Fruit fly (Drosophila melanogaster): Measurements from ENCODE around the gene CG11357.
A peak's percentile ranks its signal among the peaks of the same experiment; 100 is the strongest.

The CG11357 gene

dm6 chr3L:4521809-4522208, 20.0 kb upstream of the CG11357 start (continued):
- peak; percentile 61; the same call in 2 of the 3 replicates for TF ChIP-seq CG11695 (GFP tag; IDR thresholded peaks at IDR 0.05)
- TF ChIP-seq CG34376 (GFP tag; optimal IDR thresholded peaks at IDR 0.05): no peak
- peak; percentile 59 for TF ChIP-seq HHEX (GFP tag; optimal IDR thresholded peaks at IDR 0.05)
- TF ChIP-seq CG7556 (GFP tag; optimal IDR thresholded peaks at IDR 0.05): peak; percentile 15
- no peak for TF ChIP-seq pan (optimal IDR thresholded peaks at IDR 0.05)
- peak in 1 of 2 experiments; percentile 25 for TF ChIP-seq pan (GFP tag; optimal IDR thresholded peaks at IDR 0.05 in 1 of 2, IDR thresholded peaks at IDR 0.05 in 1 of 2)
- TF ChIP-seq NFAT (GFP tag; IDR thresholded peaks at IDR 0.05): peak; percentile 39; the same call in 1 of the 2 replicates
- peak; percentile 47 for TF ChIP-seq odd (GFP tag; optimal IDR thresholded peaks at IDR 0.05)
- no peak for TF ChIP-seq CG16779 (GFP tag; IDR thresholded peaks at IDR 0.05)
- no peak for TF ChIP-seq jing (GFP tag; optimal IDR thresholded peaks at IDR 0.05)
- peak; percentile 77 for TF ChIP-seq Atf6 (GFP tag; IDR thresholded peaks at IDR 0.05)
- no peak for TF ChIP-seq ash1 (GFP tag; optimal IDR thresholded peaks at IDR 0.05)
- peak; percentile 30 for TF ChIP-seq CG13894 (tag; optimal IDR thresholded peaks at IDR 0.05)
- peak; percentile 29; the same call in 1 of the 2 replicates for TF ChIP-seq Awh (GFP tag; IDR thresholded peaks at IDR 0.05)
- no peak for TF ChIP-seq NC2α (GFP tag; optimal IDR thresholded peaks at IDR 0.05)
- TF ChIP-seq nau (GFP tag; optimal IDR thresholded peaks at IDR 0.05): peak; percentile 47
- no peak for TF ChIP-seq CG1024 (GFP tag; IDR thresholded peaks at IDR 0.05)
- TF ChIP-seq Ets65A (GFP tag): no peak
- peak; percentile 62 for TF ChIP-seq CG2678 (tag; optimal IDR thresholded peaks at IDR 0.05)
- TF ChIP-seq hbn (GFP tag; IDR thresholded peaks at IDR 0.05; ENCODE audit: partially characterized antibody): no peak
- peak; percentile 19 for TF ChIP-seq grau (tag; optimal IDR thresholded peaks at IDR 0.05)
- TF ChIP-seq Eip74EF (GFP tag; optimal IDR thresholded peaks at IDR 0.05): peak in 1 of 2 experiments; percentile 28
- peak; percentile 15 for TF ChIP-seq Vsx1 (GFP tag; optimal IDR thresholded peaks at IDR 0.05)
- peak; percentile 60 for TF ChIP-seq CG15514 (GFP tag; optimal IDR thresholded peaks at IDR 0.05)
- TF ChIP-seq CG12659 (GFP tag; optimal IDR thresholded peaks at IDR 0.05): peak; percentile 4
- TF ChIP-seq CG4328 (GFP tag; optimal IDR thresholded peaks at IDR 0.05): peak; percentile 14
- peak; percentile 15; the same call in 1 of the 2 replicates for TF ChIP-seq CG14667 (GFP tag; IDR thresholded peaks at IDR 0.05)
- TF ChIP-seq unpg (GFP tag; optimal IDR thresholded peaks at IDR 0.05): peak; percentile 21
- no peak for TF ChIP-seq maf-S (GFP tag; optimal IDR thresholded peaks at IDR 0.05)
- no peak for TF ChIP-seq dmrt11E (tag; optimal IDR thresholded peaks at IDR 0.05)
- TF ChIP-seq cad (GFP tag; optimal IDR thresholded peaks at IDR 0.05): no peak
- peak; percentile 26 for TF ChIP-seq CG9817 (tag; optimal IDR thresholded peaks at IDR 0.05)
- TF ChIP-seq onecut (GFP tag; IDR thresholded peaks at IDR 0.05): peak; percentile 41
- TF ChIP-seq tgo (GFP tag; IDR thresholded peaks at IDR 0.05): peak; percentile 26; the same call in 1 of the 3 replicates
- peak; percentile 3 for TF ChIP-seq CG18619 (GFP tag; optimal IDR thresholded peaks at IDR 0.05)
- peak; percentile 41 for TF ChIP-seq CG6683 (GFP tag; optimal IDR thresholded peaks at IDR 0.05)
- peak; percentile 47 for TF ChIP-seq CG4854 (GFP tag; optimal IDR thresholded peaks at IDR 0.05)
- peak; percentile 41; the same call in 1 of the 2 replicates for TF ChIP-seq E2f1 (GFP tag; IDR thresholded peaks at IDR 0.05)
- peak; percentile 63; the same call in 1 of the 3 replicates for TF ChIP-seq dysf (GFP tag; IDR thresholded peaks at IDR 0.05)
- peak; percentile 63 for TF ChIP-seq caup (GFP tag; optimal IDR thresholded peaks at IDR 0.05; ENCODE audit: severe bottlenecking)
- no peak for TF ChIP-seq Spps (tag; optimal IDR thresholded peaks at IDR 0.05)

Measured in whole organism, embryonic.